Worm (Caenorhabditis elegans) whole organism, L4/young adult: Measurements from ENCODE around the gene srx-46.
"Not testable (repeated sequence)": the region's sequence is repeated elsewhere in the genome, so short reads cannot be mapped to it uniquely, and the experiment has no call there.

Experiments
- W03F9.2 ChIP-seq: fragments of 150-350 bp; optimal IDR thresholded peaks from 2 replicates; lab custom pipeline; 2014; ENCODE audit warnings: missing biosample characterization, missing genetic modification characterization
- dao-5 ChIP-seq: sonication (generic microtip); optimal IDR thresholded peaks from 2 replicates; lab custom pipeline; 2016; ENCODE audit warnings: missing genotype, missing genetic modification characterization, moderate library complexity, missing compliant biosample characterization
- him-1 ChIP-seq: sonication (generic microtip); optimal IDR thresholded peaks from 2 replicates; lab custom pipeline; 2016; ENCODE audit warnings: missing genotype, missing genetic modification reagents, missing genetic modification characterization, missing compliant biosample characterization

Gene srx-46

ce11 chrV:9370986-9371385 lies 17.9 kb downstream of the srx-46 start, which contains the start of gene E02C12.6:
Gene E02C12.6 (minus strand): TSS chrV:9371086.
- TF ChIP-seq him-1 (tag; lab: Kevin White, UChicago): no peak
- TF ChIP-seq W03F9.2 (tag; lab: Kevin White, UChicago): no peak

ce11 chrV:9373473-9373872 lies 20.4 kb downstream of the srx-46 start, which contains the start of gene E02C12.8:
Gene E02C12.8 (minus strand): TSS chrV:9373613.
- TF ChIP-seq him-1 (tag; lab: Kevin White, UChicago): no peak
- no peak for TF ChIP-seq W03F9.2 (tag; lab: Kevin White, UChicago)
- TF ChIP-seq dao-5 (tag; lab: Kevin White, UChicago): no peak

ce11 chrV:9375378-9375777 lies 22.3 kb downstream of the srx-46 start, which contains the start of gene E02C12.9:
Gene E02C12.9 (minus strand): TSS chrV:9375478.
- TF ChIP-seq him-1 (tag; lab: Kevin White, UChicago): no peak
- no peak for TF ChIP-seq dao-5 (tag; lab: Kevin White, UChicago)
- no peak for TF ChIP-seq W03F9.2 (tag; lab: Kevin White, UChicago)

- no peak for TF ChIP-seq W03F9.2 (tag; lab: Kevin White, UChicago)
- TF ChIP-seq him-1 (tag; lab: Kevin White, UChicago): no peak
Observed at ce11 chrV:9376417-9376816, 23.4 kb downstream of the srx-46 start, which contains the start of gene E02C12.19. Gene E02C12.19 (minus strand): TSS chrV:9376517.

ce11 chrV:9378335-9378734 lies 25.3 kb downstream of the srx-46 start, which contains the start of gene E02C12.10:
Gene E02C12.10 (minus strand): TSS chrV:9378409.
- TF ChIP-seq W03F9.2 (tag; lab: Kevin White, UChicago): no peak
- no peak for TF ChIP-seq him-1 (tag; lab: Kevin White, UChicago)
- no peak for TF ChIP-seq dao-5 (tag; lab: Kevin White, UChicago)

- not testable (repeated sequence) for TF ChIP-seq him-1, dao-5, W03F9.2 (tag; lab: Kevin White, UChicago)
Observed at ce11 chrV:9379808-9380207, 26.8 kb downstream of the srx-46 start, which contains the start of gene E02C12.11. Gene E02C12.11 (minus strand): TSS chrV:9379908.

ce11 chrV:9381846-9382363 lies 28.9 kb downstream of the srx-46 start, which contains the start of gene E02C12.12:
Gene E02C12.12 (minus strand): TSS chrV:9382313.
- TF ChIP-seq dao-5 (tag; lab: Kevin White, UChicago): no peak
- TF ChIP-seq W03F9.2 (tag; lab: Kevin White, UChicago): no peak
- TF ChIP-seq him-1 (tag; lab: Kevin White, UChicago): no peak

- TF ChIP-seq dao-5 (tag; lab: Kevin White, UChicago) (no peak), him-1 (tag; lab: Kevin White, UChicago) (no peak), W03F9.2 (tag; lab: Kevin White, UChicago) (peak; percentile 54)
Observed at ce11 chrV:9382538-9383328, 29.7 kb downstream of the srx-46 start.

- TF ChIP-seq dao-5 (tag; lab: Kevin White, UChicago): no peak
- TF ChIP-seq W03F9.2 (tag; lab: Kevin White, UChicago): no peak
- no peak for TF ChIP-seq him-1 (tag; lab: Kevin White, UChicago)
Observed at ce11 chrV:9384359-9384758, 31.3 kb downstream of the srx-46 start.

ce11 chrV:9384949-9385348 lies 31.9 kb downstream of the srx-46 start:
- TF ChIP-seq W03F9.2 (tag; lab: Kevin White, UChicago) (no peak), dao-5 (tag; lab: Kevin White, UChicago) (no peak), him-1 (tag; lab: Kevin White, UChicago) (no peak)

- TF ChIP-seq dao-5 (tag; lab: Kevin White, UChicago) (no peak), W03F9.2 (tag; lab: Kevin White, UChicago) (no peak), him-1 (tag; lab: Kevin White, UChicago) (no peak)
Observed at ce11 chrV:9386143-9386542, 33.1 kb downstream of the srx-46 start, which contains the start of gene hum-2. Gene hum-2 (plus strand): TSS chrV:9386175.

ce11 chrV:9391959-9392358 lies 38.9 kb downstream of the srx-46 start:
- TF ChIP-seq dao-5 (tag; lab: Kevin White, UChicago) (no peak), W03F9.2 (tag; lab: Kevin White, UChicago) (no peak), him-1 (tag; lab: Kevin White, UChicago) (no peak)

ce11 chrV:9394938-9395639 lies 42.0 kb downstream of the srx-46 start:
- TF ChIP-seq him-1 (tag; lab: Kevin White, UChicago): no peak
- no peak for TF ChIP-seq dao-5 (tag; lab: Kevin White, UChicago)
- TF ChIP-seq W03F9.2 (tag; lab: Kevin White, UChicago): no peak
